Worm (Caenorhabditis elegans) whole organism, late embryonic: ENCODE data around the gene chil-4.

Source experiments
- K09A11.1 ChIP-seq: sonication (generic microtip); optimal IDR thresholded peaks from 2 replicates; lab custom pipeline; 2017; ENCODE audit warnings: antibody characterized with exemption, mild to moderate bottlenecking, missing genetic modification characterization, missing compliant biosample characterization; ENCODE audit not compliant: insufficient read depth
- T23F11.4 ChIP-seq: fragments of 200-800 bp; sonication (Bioruptor generic); optimal IDR thresholded peaks from 2 replicates; lab custom pipeline; 2018; ENCODE audit warnings: mild to moderate bottlenecking, missing genetic modification characterization, missing compliant biosample characterization
- Y22D7AL.16 ChIP-seq: sonication (generic microtip); optimal IDR thresholded peaks from 2 replicates; lab custom pipeline; 2016; ENCODE audit warnings: missing genetic modification characterization, missing compliant biosample characterization
- ahr-1 ChIP-seq: sonication (generic microtip); optimal IDR thresholded peaks from 2 replicates; lab custom pipeline; 2016; ENCODE audit warnings: missing genetic modification characterization, missing compliant biosample characterization
- ceh-14 ChIP-seq: sonication (generic microtip); optimal IDR thresholded peaks from 2 replicates; lab custom pipeline; 2016; ENCODE audit warnings: missing genotype, missing genetic modification characterization, missing compliant biosample characterization
- ceh-18 ChIP-seq: sonication (generic microtip); optimal IDR thresholded peaks from 2 replicates; lab custom pipeline; 2016; ENCODE audit warnings: missing genetic modification characterization, missing compliant biosample characterization
- ceh-22 ChIP-seq: sonication (generic microtip); optimal IDR thresholded peaks from 2 replicates; lab custom pipeline; 2017; ENCODE audit warnings: missing biosample characterization, missing genetic modification characterization
- ceh-45 ChIP-seq: fragments of 200-800 bp; sonication (Bioruptor generic); IDR thresholded peaks from 2 replicates; pipeline ENCODE4 v1.3.6; 2022; ENCODE audit warnings: missing genetic modification reagents, missing genetic modification characterization, missing compliant biosample characterization
- ceh-6 ChIP-seq: fragments of 200-800 bp; sonication (Bioruptor generic); optimal IDR thresholded peaks from 2 replicates; lab custom pipeline; 2018; ENCODE audit warnings: mild to moderate bottlenecking, missing genetic modification characterization, missing compliant biosample characterization
- ceh-9 ChIP-seq: sonication (generic microtip); optimal IDR thresholded peaks from 2 replicates; lab custom pipeline; 2016; ENCODE audit warnings: mild to moderate bottlenecking, missing genetic modification characterization, inconsistent platforms, missing compliant biosample characterization
- elt-2 ChIP-seq: sonication (generic microtip); optimal IDR thresholded peaks from 2 replicates; lab custom pipeline; 2016; ENCODE audit warnings: missing genetic modification reagents, missing genetic modification characterization, missing compliant biosample characterization
- ets-4 ChIP-seq: sonication (generic microtip); optimal IDR thresholded peaks from 2 replicates; lab custom pipeline; 2016; ENCODE audit warnings: missing genetic modification characterization, missing compliant biosample characterization
- fkh-10 ChIP-seq: fragments of 150-350 bp; optimal IDR thresholded peaks from 2 replicates; lab custom pipeline; 2014; ENCODE audit warnings: missing biosample characterization, missing genetic modification reagents, missing genetic modification characterization
- fkh-6 ChIP-seq: sonication (generic microtip); optimal IDR thresholded peaks from 2 replicates; lab custom pipeline; 2016; ENCODE audit warnings: missing genetic modification characterization, missing compliant biosample characterization
- gmeb-2 ChIP-seq: sonication (generic microtip); optimal IDR thresholded peaks from 2 replicates; lab custom pipeline; 2016; ENCODE audit warnings: missing genetic modification characterization, inconsistent platforms, missing compliant biosample characterization
- hlh-15 ChIP-seq: sonication (generic microtip); optimal IDR thresholded peaks from 2 replicates; lab custom pipeline; 2016; ENCODE audit warnings: missing genetic modification characterization, missing compliant biosample characterization
- hlh-6 ChIP-seq: sonication (generic microtip); optimal IDR thresholded peaks from 2 replicates; lab custom pipeline; 2016; ENCODE audit warnings: missing genotype, missing genetic modification characterization, missing compliant biosample characterization
- lim-6 ChIP-seq: sonication (generic microtip); optimal IDR thresholded peaks from 2 replicates; lab custom pipeline; 2016; ENCODE audit warnings: missing genetic modification characterization, missing compliant biosample characterization
- mec-3 ChIP-seq: sonication (generic microtip); optimal IDR thresholded peaks from 2 replicates; lab custom pipeline; 2016; ENCODE audit warnings: borderline replicate concordance, missing genetic modification characterization, missing compliant biosample characterization
- nfya-1 ChIP-seq: sonication (generic microtip); optimal IDR thresholded peaks from 2 replicates; lab custom pipeline; 2017; ENCODE audit warnings: missing genetic modification characterization, mild to moderate bottlenecking, missing compliant biosample characterization, antibody characterized with exemption, moderate library complexity
- pag-3 ChIP-seq: sonication (generic microtip); optimal IDR thresholded peaks from 2 replicates; lab custom pipeline; 2016; ENCODE audit warnings: missing compliant biosample characterization, missing genetic modification characterization, borderline replicate concordance
- pat-9 ChIP-seq: fragments of 200-800 bp; sonication (Bioruptor generic); optimal IDR thresholded peaks from 2 replicates; lab custom pipeline; 2018; ENCODE audit warnings: mild to moderate bottlenecking, missing genetic modification characterization, moderate library complexity, missing compliant biosample characterization
- pax-1 ChIP-seq: fragments of 150-350 bp; optimal IDR thresholded peaks from 2 replicates; lab custom pipeline; 2014; ENCODE audit warnings: missing biosample characterization, missing genetic modification characterization
- pqm-1 ChIP-seq: sonication (generic microtip); optimal IDR thresholded peaks from 2 replicates; lab custom pipeline; 2016; ENCODE audit warnings: missing genetic modification characterization, missing compliant biosample characterization
- pros-1 ChIP-seq: fragments of 150-350 bp; optimal IDR thresholded peaks from 2 replicates; lab custom pipeline; 2014; ENCODE audit warnings: missing biosample characterization, missing genetic modification reagents, missing genetic modification characterization
- ref-2 ChIP-seq: sonication (generic microtip); optimal IDR thresholded peaks from 2 replicates; lab custom pipeline; 2016; ENCODE audit warnings: missing genetic modification characterization, missing compliant biosample characterization
- rnt-1 ChIP-seq: sonication (generic microtip); optimal IDR thresholded peaks from 2 replicates; lab custom pipeline; 2016; ENCODE audit warnings: missing genetic modification characterization, missing compliant biosample characterization
- tbx-7 ChIP-seq: sonication (generic microtip); optimal IDR thresholded peaks from 2 replicates; lab custom pipeline; 2016; ENCODE audit warnings: missing genotype, missing genetic modification characterization, missing compliant biosample characterization
- ttx-3 ChIP-seq: sonication (generic microtip); optimal IDR thresholded peaks from 2 replicates; lab custom pipeline; 2016; ENCODE audit warnings: missing genetic modification reagents, missing genetic modification characterization, missing compliant biosample characterization
- unc-55 ChIP-seq: sonication (generic microtip); optimal IDR thresholded peaks from 2 replicates; lab custom pipeline; 2017; ENCODE audit warnings: missing biosample characterization, missing genetic modification reagents, missing genetic modification characterization
- zip-5 ChIP-seq: sonication (generic microtip); optimal IDR thresholded peaks from 2 replicates; lab custom pipeline; 2016; ENCODE audit warnings: missing genetic modification characterization, missing compliant biosample characterization
- ztf-16 ChIP-seq: sonication (generic microtip); optimal IDR thresholded peaks from 2 replicates; lab custom pipeline; 2017; ENCODE audit warnings: missing genetic modification characterization, missing compliant biosample characterization

chil-4 gene

DNA sequence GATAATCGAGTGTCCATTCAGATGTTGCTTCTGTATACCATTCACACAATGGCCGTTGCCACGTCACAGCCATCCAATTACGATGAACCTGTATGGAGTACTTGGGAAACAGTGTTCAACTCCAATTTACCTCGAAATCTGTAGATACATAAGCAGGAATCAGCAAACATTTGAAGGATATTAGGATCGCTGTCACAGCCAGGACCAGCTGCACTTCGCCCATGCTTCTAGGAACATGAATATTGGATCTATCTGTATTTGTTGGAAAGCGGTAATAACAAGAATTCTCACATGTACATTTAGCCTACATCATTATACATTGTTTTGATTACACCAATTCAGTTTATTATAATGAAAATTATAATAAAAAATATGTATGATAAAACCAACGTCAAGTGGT lies 30.7 kb upstream of the chil-4 start, which contains the start of gene algn-8:
Gene algn-8, minus strand, starts transcription at position 227 of the 400 bp plus-strand sequence.
- TF ChIP-seq ceh-22 (tag; lab: Kevin White, UChicago) (no peak), elt-2 (tag; lab: Kevin White, UChicago) (no peak), ceh-9 (tag; lab: Kevin White, UChicago) (no peak), fkh-6 (no peak), ceh-45 (no peak), nfya-1 (tag; lab: Kevin White, UChicago) (no peak), lim-6 (tag; lab: Kevin White, UChicago) (no peak), ttx-3 (no peak)

DNA sequence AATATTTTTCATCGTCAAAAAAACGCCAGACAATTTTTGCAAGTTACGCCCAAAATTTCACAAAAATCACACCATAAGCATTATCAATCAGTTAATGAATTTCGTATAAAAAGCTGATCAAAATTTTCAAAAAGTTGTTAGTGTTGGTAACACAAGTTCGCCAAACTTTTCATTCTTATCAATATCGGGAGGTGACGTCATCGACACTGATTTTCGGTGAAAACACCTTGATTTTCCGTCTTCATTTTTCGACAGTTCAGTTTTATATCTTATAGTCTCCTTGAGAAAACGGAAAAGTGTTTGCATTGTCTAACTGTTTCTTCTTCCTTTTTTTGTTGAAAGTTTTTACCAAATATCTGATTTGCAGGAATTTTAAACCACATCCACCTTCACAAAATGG lies 25.3 kb upstream of the chil-4 start, which contains the start of gene C08H9.15:
Gene C08H9.15, plus strand, starts transcription at position 368 of the 400 bp plus-strand sequence.
- no peak for TF ChIP-seq gmeb-2 (tag; lab: Kevin White, UChicago)
- TF ChIP-seq ceh-6 (GFP tag; lab: Kevin White, UChicago) = no peak
- no peak for TF ChIP-seq hlh-6 (tag; lab: Kevin White, UChicago)
- TF ChIP-seq fkh-6 = no peak
- no peak for TF ChIP-seq unc-55 (GFP tag; lab: Kevin White, UChicago)

DNA sequence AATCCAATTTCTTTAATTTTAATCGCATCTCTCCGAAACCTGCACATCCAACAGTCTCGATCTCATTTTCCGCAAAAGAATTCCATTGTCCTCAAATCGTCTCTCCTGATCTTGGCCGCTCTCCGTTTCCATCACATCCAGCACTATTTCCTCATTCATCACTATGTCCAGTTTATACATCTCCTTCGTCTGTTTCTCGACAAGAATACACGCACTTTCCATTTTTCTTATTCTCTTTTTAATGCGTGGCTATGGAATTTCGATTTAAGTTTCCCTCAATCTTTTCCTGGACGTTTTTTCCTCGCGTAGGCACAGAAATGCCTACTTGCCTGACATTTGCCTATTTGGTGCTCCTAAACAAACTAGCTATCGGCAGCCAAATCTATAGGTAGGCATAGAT lies 24.3 kb upstream of the chil-4 start:
- no peak for TF ChIP-seq mec-3 (tag; lab: Kevin White, UChicago)
- no peak for TF ChIP-seq hlh-15 (tag; lab: Kevin White, UChicago)
- TF ChIP-seq ceh-14 = no peak
- TF ChIP-seq pros-1 (tag; lab: Kevin White, UChicago) = no peak
- no peak for TF ChIP-seq pat-9
- TF ChIP-seq fkh-10 (GFP tag; lab: Kevin White, UChicago) = no peak
- no peak for TF ChIP-seq Y22D7AL.16 (tag; lab: Kevin White, UChicago)
- no peak for TF ChIP-seq ceh-18 (tag; lab: Kevin White, UChicago)
- no peak for TF ChIP-seq ceh-22 (tag; lab: Kevin White, UChicago)
- TF ChIP-seq ref-2 (tag; lab: Kevin White, UChicago) = no peak
- TF ChIP-seq rnt-1 = no peak
- TF ChIP-seq pax-1 (tag; lab: Kevin White, UChicago) = no peak

DNA sequence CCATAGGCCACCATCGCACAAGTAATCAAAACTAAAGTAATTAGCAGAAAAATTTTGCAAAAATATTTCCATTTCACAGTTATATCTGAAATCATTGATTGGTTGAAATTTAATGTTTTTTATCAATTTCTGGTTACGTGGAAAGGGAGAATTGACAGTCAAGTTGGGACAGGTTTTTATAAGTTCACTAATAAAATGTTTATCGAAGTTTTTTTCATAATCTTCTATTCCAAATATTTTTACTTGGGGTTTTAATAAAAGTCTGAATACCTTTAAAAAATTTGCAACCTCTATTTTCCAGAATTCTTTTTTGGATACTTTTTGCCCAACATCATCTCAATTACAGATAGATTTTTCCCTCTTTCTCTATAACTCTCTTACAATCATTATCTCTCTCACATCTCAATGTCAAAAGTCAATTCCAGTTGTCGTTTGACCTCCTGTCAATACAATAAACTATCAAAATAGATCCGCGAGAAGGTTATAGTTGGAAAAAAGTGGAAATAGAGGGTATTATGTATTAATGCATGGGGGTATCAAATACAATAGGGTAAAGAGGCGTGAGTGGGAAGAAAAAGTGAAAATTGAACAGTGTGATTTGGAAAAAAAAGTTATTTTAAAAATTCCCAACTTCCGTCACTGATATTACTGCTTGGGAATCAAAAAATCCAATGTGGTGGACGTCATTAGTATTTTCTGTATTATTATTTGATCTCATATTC lies 19.1 kb upstream of the chil-4 start, which contains the start of the genes chil-2 and ctsa-3.2:
Gene chil-2, minus strand, starts transcription at position 101 of the 722 bp plus-strand sequence.
Gene ctsa-3.2, plus strand, starts transcription at position 672 of the 722 bp plus-strand sequence.
- TF ChIP-seq ztf-16 (tag; lab: Kevin White, UChicago) = no peak
- TF ChIP-seq, all 69 proteins: peak for 0

DNA sequence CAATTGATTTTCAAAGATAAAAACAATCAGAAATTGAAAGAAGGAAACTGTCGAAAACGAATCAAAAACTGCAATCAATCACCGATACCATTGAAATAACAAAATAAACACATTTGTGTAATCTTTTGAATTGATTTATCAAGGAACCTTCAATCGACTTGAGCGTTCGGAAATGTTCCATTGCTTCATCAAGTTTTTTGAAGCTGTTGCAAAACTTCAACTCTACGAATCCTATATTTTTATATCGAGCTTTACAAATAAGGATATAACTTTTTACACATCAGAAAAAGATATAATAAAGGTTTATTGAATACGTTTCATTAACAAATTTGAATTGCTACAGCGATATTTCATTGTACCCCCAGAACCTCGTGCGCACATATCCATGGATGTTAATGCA lies 17.4 kb upstream of the chil-4 start, which contains the start of gene chil-8:
Gene chil-8, minus strand, starts transcription at position 101 of the 400 bp plus-strand sequence.
- no peak for TF ChIP-seq hlh-6 (tag; lab: Kevin White, UChicago)
- TF ChIP-seq K09A11.1 (tag; lab: Kevin White, UChicago) = no peak
- no peak for TF ChIP-seq pqm-1 (tag; lab: Kevin White, UChicago)
- no peak for TF ChIP-seq zip-5 (tag; lab: Kevin White, UChicago)
- no peak for TF ChIP-seq ahr-1
- no peak for TF ChIP-seq ets-4
- no peak for TF ChIP-seq T23F11.4 (GFP tag; lab: Kevin White, UChicago)
- TF ChIP-seq ref-2 (tag; lab: Kevin White, UChicago) = no peak
- no peak for TF ChIP-seq tbx-7 (tag; lab: Kevin White, UChicago)
- TF ChIP-seq pat-9 = no peak
- no peak for TF ChIP-seq nfya-1 (tag; lab: Kevin White, UChicago)
- no peak for TF ChIP-seq rnt-1
- no peak for TF ChIP-seq pag-3 (tag; lab: Kevin White, UChicago)
